Worm (Caenorhabditis elegans): ENCODE measurements around the gene C07A12.18.

C07A12.18 gene

DNA sequence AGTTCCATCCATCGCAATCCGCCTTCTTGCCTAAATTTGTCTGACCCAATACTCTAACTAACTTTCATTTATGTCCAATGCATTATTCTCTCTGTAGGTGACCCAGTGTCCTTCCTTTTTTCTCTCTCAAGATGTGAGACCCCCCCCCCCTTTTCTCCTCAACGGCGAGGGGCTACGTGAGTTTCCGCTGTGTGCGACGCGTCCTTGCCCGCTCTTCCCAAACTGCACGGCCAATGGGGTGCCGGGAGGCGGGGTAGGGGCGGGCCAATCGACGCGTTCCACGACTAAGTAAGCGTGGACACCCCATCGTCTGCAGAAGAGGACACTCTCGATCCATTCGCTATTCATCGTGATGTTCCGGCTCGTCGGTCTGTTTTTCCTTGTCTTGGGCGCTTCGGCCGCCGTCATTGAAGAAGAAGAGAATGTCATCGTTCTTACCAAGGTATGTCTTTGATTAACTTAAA is 25.8 kb downstream of the C07A12.18 start, which contains the start of gene pdi-2:
Gene pdi-2, plus strand, starts transcription at position 269 of the 464 bp plus-strand sequence.
- TF ChIP-seq B0336.3 (GFP tag; IDR thresholded peaks at IDR 0.05), result peak; percentile 44; the same call in 1 of the 2 replicates
- TF ChIP-seq K11D2.4 (GFP tag; IDR thresholded peaks at IDR 0.05), result peak; percentile 74
- peak; percentile 35 for TF ChIP-seq hmg-1.2 (GFP tag; IDR thresholded peaks at IDR 0.05)
- no peak for TF ChIP-seq B0035.1 (tag; optimal IDR thresholded peaks at IDR 0.05)
- TF ChIP-seq chd-7 (tag; optimal IDR thresholded peaks at IDR 0.05), result peak; percentile 74
- TF ChIP-seq dox-1 (GFP tag; IDR thresholded peaks at IDR 0.05), result peak; percentile 82
- no peak for TF ChIP-seq F49E8.2 (tag; optimal IDR thresholded peaks at IDR 0.05; ENCODE audit: insufficient read depth)
- peak; percentile 100 for TF ChIP-seq nfyb-1 (GFP tag; IDR thresholded peaks at IDR 0.05)
- TF ChIP-seq efl-1 (GFP tag; optimal IDR thresholded peaks at IDR 0.05), result no peak
- peak; percentile 11 for TF ChIP-seq ceh-79 (tag; optimal IDR thresholded peaks at IDR 0.05)
- TF ChIP-seq D2030.7 (GFP tag; IDR thresholded peaks at IDR 0.05), result 0 out of 2 replicates have a peak, but pooled peaks have one; percentile 18
- no peak for TF ChIP-seq F57C9.4 (tag; optimal IDR thresholded peaks at IDR 0.05)
- peak; percentile 58; the same call in 1 of the 2 replicates for TF ChIP-seq cebp-1 (GFP tag; IDR thresholded peaks at IDR 0.05)
- peak; percentile 65 for TF ChIP-seq cebp-1 (tag; optimal IDR thresholded peaks at IDR 0.05)
- TF ChIP-seq C06A6.2 (GFP tag; conservative IDR thresholded peaks at IDR 0.05), result 0 out of 2 replicates have a peak, but pooled peaks have one; percentile 32
- peak; percentile 16 for TF ChIP-seq nhr-27 (tag; optimal IDR thresholded peaks at IDR 0.05)
- TF ChIP-seq tlf-1 (GFP tag; optimal IDR thresholded peaks at IDR 0.05), result peak; percentile 25
- peak; percentile 35 for TF ChIP-seq F52B5.7 (tag; optimal IDR thresholded peaks at IDR 0.05)
- no peak for TF ChIP-seq akir-1 (GFP tag; optimal IDR thresholded peaks at IDR 0.05)
- TF ChIP-seq Y53F4B.3 (GFP tag; IDR thresholded peaks at IDR 0.05), result no peak
- TF ChIP-seq gei-17 (GFP tag; optimal IDR thresholded peaks at IDR 0.05), result peak; percentile 41
- TF ChIP-seq K12H6.12 (tag; optimal IDR thresholded peaks at IDR 0.05), result peak; percentile 51
- peak; percentile 59 for TF ChIP-seq ekl-4 (GFP tag; IDR thresholded peaks at IDR 0.05)
- peak; percentile 75 for TF ChIP-seq somi-1 (GFP tag; optimal IDR thresholded peaks at IDR 0.05)
- no peak for TF ChIP-seq sptf-2 (GFP tag; optimal IDR thresholded peaks at IDR 0.05)
- peak; percentile 86 for TF ChIP-seq ceh-27 (GFP tag; optimal IDR thresholded peaks at IDR 0.05)
- TF ChIP-seq egrh-3 (GFP tag; IDR thresholded peaks at IDR 0.05), result peak; percentile 96
- TF ChIP-seq nhr-80 (tag; optimal IDR thresholded peaks at IDR 0.05), result peak; percentile 54
- TF ChIP-seq rcor-1 (GFP tag; IDR thresholded peaks at IDR 0.05), result peak; percentile 57
- TF ChIP-seq lin-54 (GFP tag; optimal IDR thresholded peaks at IDR 0.05), result peak; percentile 28
- TF ChIP-seq attf-5 (GFP tag; optimal IDR thresholded peaks at IDR 0.05), result peak; percentile 64
- peak; percentile 96 to 98 for TF ChIP-seq let-607 (tag; optimal IDR thresholded peaks at IDR 0.05)
- TF ChIP-seq lin-35 (GFP tag; optimal IDR thresholded peaks at IDR 0.05), result peak in 1 of 3 experiments; percentile 44
- 0 out of 2 replicates have a peak, but pooled peaks have one; percentile 19 for TF ChIP-seq lin-26 (GFP tag; IDR thresholded peaks at IDR 0.05)
- TF ChIP-seq hrde-1 (tag; optimal IDR thresholded peaks at IDR 0.05; ENCODE audit: borderline replicate concordance), result no peak
- TF ChIP-seq egl-44 (GFP tag; IDR thresholded peaks at IDR 0.05), result peak; percentile 53; the same call in 1 of the 2 replicates
- peak; percentile 68; the same call in 1 of the 2 replicates for TF ChIP-seq pbrm-1 (GFP tag; IDR thresholded peaks at IDR 0.05)
- TF ChIP-seq mcd-1 (GFP tag; IDR thresholded peaks at IDR 0.05), result peak; percentile 70
- TF ChIP-seq ztf-26 (tag; optimal IDR thresholded peaks at IDR 0.05), result peak; percentile 75
- TF ChIP-seq lin-40 (tag; optimal IDR thresholded peaks at IDR 0.05), result peak; percentile 50
- peak; percentile 12; the same call in 1 of the 2 replicates for TF ChIP-seq bed-2 (GFP tag; IDR thresholded peaks at IDR 0.05)
- TF ChIP-seq lsl-1 (GFP tag; optimal IDR thresholded peaks at IDR 0.05), result no peak
- TF ChIP-seq zfh-2 (GFP tag; conservative IDR thresholded peaks at IDR 0.05), result peak; percentile 99
- TF ChIP-seq ama-1 (optimal IDR thresholded peaks at IDR 0.05), result peak; percentile 85
- no peak for TF ChIP-seq ama-1 (GFP tag; optimal IDR thresholded peaks at IDR 0.05)
- TF ChIP-seq T07F8.4 (tag; optimal IDR thresholded peaks at IDR 0.05), result no peak
- TF ChIP-seq ztf-18 (tag; optimal IDR thresholded peaks at IDR 0.05), result peak; percentile 10
- no peak for TF ChIP-seq snpc-1.1 (tag; optimal IDR thresholded peaks at IDR 0.05; ENCODE audit: insufficient read depth)
